Worm (Caenorhabditis elegans) whole organism, L3 larva: ENCODE measurements around the gene ZC513.3.

Experiments
- nhr-76 ChIP-seq: fragments of 150-350 bp; sonication (generic microtip); optimal IDR thresholded peaks from 5 replicates; lab custom pipeline; 2014; ENCODE audit warnings: missing biosample characterization, missing genetic modification characterization
- tbx-2 ChIP-seq: sonication (generic microtip); optimal IDR thresholded peaks from 2 replicates; lab custom pipeline; 2016; ENCODE audit warnings: mild to moderate bottlenecking, missing genetic modification characterization, missing compliant biosample characterization

- TF ChIP-seq nhr-76 (tag; lab: Kevin White, UChicago) (no peak), tbx-2 (tag; lab: Kevin White, UChicago) (no peak)
These were observed 11.6 kb downstream of the ZC513.3 start, which contains the start of gene str-138 for ce11 chrV:8058359-8058758.
